Worm (Caenorhabditis elegans): ENCODE results near the gene AH9.6.

AH9.6 gene

DNA sequence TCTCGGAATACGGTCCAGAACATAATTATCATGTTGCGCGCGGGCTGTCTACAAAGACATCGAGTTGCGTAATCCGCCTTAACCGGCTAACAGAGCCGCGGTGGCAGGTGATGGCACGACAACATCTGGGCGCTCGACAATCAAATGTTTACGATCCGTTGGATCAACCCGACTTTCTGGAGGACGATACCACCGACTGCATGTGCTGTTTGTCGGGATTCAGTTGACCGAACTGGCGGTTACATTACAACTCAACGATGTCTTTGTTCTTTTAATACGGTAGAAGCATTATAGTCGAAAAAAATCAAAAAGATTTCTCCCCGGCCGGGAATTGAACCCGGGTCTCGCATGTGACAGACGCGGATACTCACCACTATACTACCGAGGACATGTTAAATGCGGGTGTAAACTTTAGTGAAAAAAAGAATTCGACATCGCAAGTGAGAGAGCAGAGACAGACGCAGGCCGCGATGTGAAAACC is 41.0 kb downstream of the AH9.6 start (continued):
- TF ChIP-seq F33H1.4 (GFP tag; IDR thresholded peaks at IDR 0.05) (0 out of 2 replicates have a peak, but pooled peaks have one; percentile 14), ztf-28 (GFP tag; IDR thresholded peaks at IDR 0.05) (peak; percentile 54; the same call in 1 of the 2 replicates), Y95B8A.8 (GFP tag; IDR thresholded peaks at IDR 0.05) (peak; percentile 69), repo-1 (tag; optimal IDR thresholded peaks at IDR 0.05) (peak; percentile 68), sdz-38 (tag; optimal IDR thresholded peaks at IDR 0.05) (no peak), F52B5.7 (tag; optimal IDR thresholded peaks at IDR 0.05) (peak; percentile 87), F57C9.4 (tag; optimal IDR thresholded peaks at IDR 0.05) (peak; percentile 21), F39B2.1 (GFP tag; IDR thresholded peaks at IDR 0.05) (no peak), efl-1 (GFP tag; optimal IDR thresholded peaks at IDR 0.05) (no peak)

DNA sequence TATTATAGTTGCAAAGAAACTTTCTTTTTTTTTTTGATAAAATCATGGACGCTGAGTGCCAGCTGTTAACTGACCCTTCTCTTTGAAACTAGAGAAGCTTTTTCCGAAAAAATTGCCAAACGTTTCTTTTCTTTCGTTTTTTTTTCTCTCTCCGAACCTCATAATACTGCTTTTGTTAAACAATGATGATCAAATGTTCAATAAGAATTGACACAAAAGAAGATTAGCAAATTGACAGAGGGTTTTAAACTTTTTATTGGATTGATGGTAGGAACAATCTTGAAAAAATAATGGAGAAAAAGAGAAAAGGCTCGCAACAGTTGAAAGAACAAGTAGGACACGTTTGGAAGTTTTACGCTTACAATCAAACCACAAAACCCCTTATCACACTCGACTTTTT is 47.1 kb downstream of the AH9.6 start, which contains the start of gene hex-1:
TSS of gene hex-1 (plus strand) at position 301 of the 400 bp plus-strand sequence.
- TF ChIP-seq B0336.3 (GFP tag; IDR thresholded peaks at IDR 0.05) (no peak), atf-7 (tag; optimal IDR thresholded peaks at IDR 0.05) (no peak), unc-130 (GFP tag; optimal IDR thresholded peaks at IDR 0.05) (no peak), T26A5.8 (tag; optimal IDR thresholded peaks at IDR 0.05) (no peak), ztf-28 (GFP tag; IDR thresholded peaks at IDR 0.05) (no peak), ceh-58 (GFP tag; IDR thresholded peaks at IDR 0.05) (no peak), hsf-1 (GFP tag; IDR thresholded peaks at IDR 0.05) (no peak), rpc-1 (optimal IDR thresholded peaks at IDR 0.05) (no peak), rpc-1 (tag; optimal IDR thresholded peaks at IDR 0.05) (no peak), lin-40 (tag; optimal IDR thresholded peaks at IDR 0.05) (no peak), tlf-1 (GFP tag; optimal IDR thresholded peaks at IDR 0.05) (no peak), K11D2.4 (GFP tag; IDR thresholded peaks at IDR 0.05) (no peak), nhr-120 (GFP tag; IDR thresholded peaks at IDR 0.05) (no peak), F55B11.4 (tag; optimal IDR thresholded peaks at IDR 0.05; ENCODE audit: borderline replicate concordance, insufficient read depth) (no peak), ceh-40 (GFP tag; IDR thresholded peaks at IDR 0.05) (no peak), lin-35 (GFP tag; optimal IDR thresholded peaks at IDR 0.05) (no peak)

DNA sequence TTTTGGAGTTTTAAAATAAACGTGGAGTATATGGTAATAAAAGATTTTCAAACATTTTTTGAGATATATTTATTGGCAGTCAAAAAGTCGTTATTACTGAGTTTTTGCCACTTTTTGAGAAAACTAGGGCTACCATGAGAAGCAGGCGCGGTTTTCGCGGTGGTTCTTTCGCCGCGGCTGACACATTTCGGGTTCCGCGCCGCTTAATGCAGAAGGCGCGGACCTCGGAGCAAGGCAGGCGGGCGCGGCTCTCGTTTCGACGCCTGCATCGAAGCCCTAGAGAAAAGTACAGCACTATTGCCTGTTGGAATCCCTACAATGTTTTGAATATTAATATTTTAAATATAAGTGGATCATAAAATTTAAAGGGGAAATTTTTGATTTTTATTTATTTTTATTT is 48.5 kb downstream of the AH9.6 start:
- TF ChIP-seq zfh-2 (GFP tag; conservative IDR thresholded peaks at IDR 0.05): peak; percentile 80
- TF ChIP-seq ceh-40 (GFP tag; IDR thresholded peaks at IDR 0.05): 0 out of 2 replicates have a peak, but pooled peaks have one; percentile 33
- no peak for TF ChIP-seq B0019.2 (GFP tag; conservative IDR thresholded peaks at IDR 0.05)
- no peak for TF ChIP-seq ceh-27 (GFP tag; optimal IDR thresholded peaks at IDR 0.05)
- peak; percentile 67; the same call in 1 of the 2 replicates for TF ChIP-seq egrh-3 (GFP tag; IDR thresholded peaks at IDR 0.05)
- no peak for TF ChIP-seq snpc-4 (GFP tag; optimal IDR thresholded peaks at IDR 0.05)
- TF ChIP-seq snpc-4 (tag; optimal IDR thresholded peaks at IDR 0.05): peak in 2 of 4 experiments; percentile 79 to 83

DNA sequence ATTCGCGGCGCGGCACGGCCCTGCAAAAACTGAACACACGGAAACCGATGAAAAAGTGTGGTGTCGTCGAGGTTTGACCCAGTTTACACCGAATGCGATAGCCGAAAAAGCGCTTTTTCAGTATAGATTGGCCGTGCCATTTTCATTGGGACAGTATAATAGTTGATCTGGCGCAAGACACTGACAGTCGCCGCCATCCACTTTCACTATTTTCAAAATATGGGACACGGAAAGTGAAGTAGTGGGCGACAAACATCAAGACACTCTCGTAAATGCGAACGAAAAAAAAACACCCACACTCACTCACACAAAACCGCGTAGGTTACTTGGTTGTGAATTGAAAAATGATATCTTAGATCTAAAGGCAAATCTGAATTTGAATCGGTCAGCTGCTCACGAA is 48.9 kb downstream of the AH9.6 start:
- no peak for TF ChIP-seq cebp-1 (GFP tag; IDR thresholded peaks at IDR 0.05)
- peak; percentile 37 for TF ChIP-seq cebp-1 (tag; optimal IDR thresholded peaks at IDR 0.05)
- TF ChIP-seq tbp1 (GFP tag; optimal IDR thresholded peaks at IDR 0.05): no peak

DNA sequence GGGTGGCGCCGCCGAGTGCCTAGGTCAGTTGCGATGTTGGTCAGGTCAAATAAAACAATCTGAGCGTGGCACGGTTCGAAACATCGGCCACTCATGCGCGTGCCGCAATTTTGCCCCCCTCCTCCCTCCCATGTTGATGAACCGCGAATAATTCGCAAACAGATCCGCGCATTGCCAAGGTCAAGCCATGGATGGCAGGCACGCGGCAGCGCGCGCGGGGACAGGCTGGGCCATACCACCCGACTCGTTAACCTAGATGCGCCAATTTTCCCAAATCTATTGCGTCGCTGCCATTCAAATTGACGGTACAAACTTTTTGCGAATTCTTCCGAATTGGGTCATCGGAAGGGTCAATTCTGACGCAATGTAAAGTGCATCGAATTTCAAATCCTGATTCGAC is 51.3 kb downstream of the AH9.6 start:
- no peak for TF ChIP-seq F10E7.11 (tag; optimal IDR thresholded peaks at IDR 0.05)
- 0 out of 2 replicates have a peak, but pooled peaks have one; percentile 39 for TF ChIP-seq nfyb-1 (GFP tag; IDR thresholded peaks at IDR 0.05)
- 0 out of 2 replicates have a peak, but pooled peaks have one; percentile 50 for TF ChIP-seq ztf-25 (GFP tag; IDR thresholded peaks at IDR 0.05)
- TF ChIP-seq ceh-27 (GFP tag; optimal IDR thresholded peaks at IDR 0.05): peak; percentile 34
- no peak for TF ChIP-seq nhr-179 (tag; optimal IDR thresholded peaks at IDR 0.05)
- 0 out of 2 replicates have a peak, but pooled peaks have one; percentile 15 for TF ChIP-seq madf-6 (GFP tag; IDR thresholded peaks at IDR 0.05)
- TF ChIP-seq zfh-2 (GFP tag; conservative IDR thresholded peaks at IDR 0.05): peak; percentile 81
- 0 out of 2 replicates have a peak, but pooled peaks have one; percentile 44 for TF ChIP-seq sea-2 (GFP tag; IDR thresholded peaks at IDR 0.05)
- no peak for TF ChIP-seq cebp-2 (GFP tag; IDR thresholded peaks at IDR 0.05)
- TF ChIP-seq egrh-3 (GFP tag; IDR thresholded peaks at IDR 0.05): peak; percentile 62; the same call in 1 of the 2 replicates
- 0 out of 2 replicates have a peak, but pooled peaks have one; percentile 13 for TF ChIP-seq C06A6.2 (GFP tag; conservative IDR thresholded peaks at IDR 0.05)
